Worm (Caenorhabditis elegans) whole organism, mixed stage, embryonic: ENCODE data around the gene C50F4.1.

Experiments used
- elt-3 ChIP-seq: fragments of 150-350 bp; optimal IDR thresholded peaks from 2 replicates; lab custom pipeline; 2014; ENCODE audit warnings: missing biosample characterization, missing genetic modification characterization
- hlh-1 ChIP-seq: fragments of 150-350 bp; optimal IDR thresholded peaks from 2 replicates; lab custom pipeline; 2014; ENCODE audit warnings: missing biosample characterization, missing genetic modification reagents, missing genetic modification characterization
- mab-5 ChIP-seq: fragments of 150-350 bp; optimal IDR thresholded peaks from 2 replicates; lab custom pipeline; 2014; ENCODE audit warnings: missing biosample characterization, missing genetic modification characterization
- nhr-12 ChIP-seq: fragments of 150-350 bp; optimal IDR thresholded peaks from 2 replicates; lab custom pipeline; 2014; ENCODE audit warnings: missing biosample characterization, missing genetic modification characterization
- nhr-28 ChIP-seq: fragments of 150-350 bp; optimal IDR thresholded peaks from 2 replicates; lab custom pipeline; 2014; ENCODE audit warnings: missing biosample characterization, missing genetic modification characterization
- sem-2 ChIP-seq: fragments of 200-800 bp; sonication (Bioruptor generic); optimal IDR thresholded peaks from 2 replicates; lab custom pipeline; 2018; ENCODE audit warnings: mild to moderate bottlenecking, missing genetic modification characterization, missing compliant biosample characterization
- snpc-4 ChIP-seq: fragments of 150-350 bp; optimal IDR thresholded peaks from 2 replicates; lab custom pipeline; 2014; ENCODE audit warnings: missing biosample characterization, missing genetic modification characterization
- unc-62 ChIP-seq: fragments of 150-350 bp; optimal IDR thresholded peaks from 2 replicates; lab custom pipeline; 2014; ENCODE audit warnings: missing biosample characterization, missing genetic modification reagents, missing genetic modification characterization
- ztf-11 ChIP-seq: fragments of 150-350 bp; optimal IDR thresholded peaks from 2 replicates; lab custom pipeline; 2014; ENCODE audit warnings: missing biosample characterization, missing genetic modification characterization

- TF ChIP-seq mab-5 (tag; lab: Kevin White, UChicago) (no peak), elt-3 (tag; lab: Kevin White, UChicago) (no peak), nhr-12 (tag; lab: Kevin White, UChicago) (no peak), nhr-28 (tag; lab: Kevin White, UChicago) (no peak), sem-2 (GFP tag; lab: Kevin White, UChicago) (no peak), hlh-1 (tag; lab: Kevin White, UChicago) (no peak), snpc-4 (tag; lab: Kevin White, UChicago) (no peak), unc-62 (GFP tag; lab: Kevin White, UChicago) (no peak), ztf-11 (no peak)
These were observed 17.0 kb upstream of the C50F4.1 start for ce11 chrV:9509597-9509996.
